Fruit fly (Drosophila melanogaster): ENCODE results near the gene comm3.

The comm3 gene

DNA sequence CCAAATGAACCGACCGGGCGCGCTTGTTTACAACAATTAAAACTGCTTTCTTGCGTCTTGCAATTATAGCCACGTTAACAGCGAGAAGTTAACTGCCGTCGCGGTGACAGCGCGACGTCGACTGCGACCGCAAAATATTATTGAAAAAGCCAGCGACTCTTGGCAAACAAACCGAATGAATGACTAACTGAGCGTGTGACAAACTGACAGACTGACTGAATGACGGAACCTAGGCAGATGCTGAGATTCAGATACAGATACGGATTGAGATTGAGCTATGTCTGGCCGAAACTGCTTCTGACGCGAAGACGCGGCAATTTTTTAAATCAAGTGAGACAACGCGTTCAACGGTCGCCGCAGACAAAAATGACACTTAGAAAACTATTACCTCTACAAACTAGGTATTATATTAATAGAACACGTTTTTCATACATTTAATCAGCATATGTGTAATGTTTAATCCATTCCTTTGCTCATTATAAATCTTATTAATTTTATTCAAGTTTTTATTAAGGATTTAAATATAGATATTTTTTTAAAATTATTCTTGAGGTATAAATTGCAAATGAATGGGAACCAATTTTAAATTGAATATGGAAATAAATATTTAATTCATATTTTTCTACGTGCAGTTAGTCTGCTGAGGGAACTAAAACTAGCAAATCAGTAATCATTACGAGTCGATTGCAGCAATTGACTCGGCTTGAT, 13.0 kb downstream of the comm3 start (continued):
- TF ChIP-seq CG12659 (GFP tag; optimal IDR thresholded peaks at IDR 0.05), result no peak
- no peak for TF ChIP-seq CG6254 (GFP tag; optimal IDR thresholded peaks at IDR 0.05)
- no peak for TF ChIP-seq Dll (GFP tag; IDR thresholded peaks at IDR 0.05; ENCODE audit: partially characterized antibody)
- TF ChIP-seq CG10654 (GFP tag; optimal IDR thresholded peaks at IDR 0.05), result no peak
- TF ChIP-seq sima (GFP tag; optimal IDR thresholded peaks at IDR 0.05), result no peak
- TF ChIP-seq cwo (GFP tag; optimal IDR thresholded peaks at IDR 0.05), result peak; percentile 31
- TF ChIP-seq BtbVII (GFP tag; optimal IDR thresholded peaks at IDR 0.05), result no peak
- no peak for TF ChIP-seq unpg (GFP tag; optimal IDR thresholded peaks at IDR 0.05)
- TF ChIP-seq HmgZ (tag; optimal IDR thresholded peaks at IDR 0.05), result no peak
- peak; percentile 11 for TF ChIP-seq CG8924 (tag; optimal IDR thresholded peaks at IDR 0.05)
- no peak for TF ChIP-seq ken (GFP tag; IDR thresholded peaks at IDR 0.05)
- TF ChIP-seq CG7357 (GFP tag; IDR thresholded peaks at IDR 0.05), result no peak
- TF ChIP-seq D19A (tag; optimal IDR thresholded peaks at IDR 0.05), result no peak
- no peak for TF ChIP-seq CG7963 (GFP tag; IDR thresholded peaks at IDR 0.05; ENCODE audit: partially characterized antibody)
- no peak for TF ChIP-seq Dip3 (GFP tag; optimal IDR thresholded peaks at IDR 0.05)
- no peak for TF ChIP-seq CG14860 (GFP tag; IDR thresholded peaks at IDR 0.05; ENCODE audit: partially characterized antibody)
- TF ChIP-seq Mrtf (GFP tag; IDR thresholded peaks at IDR 0.05), result no peak
- TF ChIP-seq NK7.1 (GFP tag; optimal IDR thresholded peaks at IDR 0.05), result no peak
- peak; percentile 13 for TF ChIP-seq CG15269 (tag; optimal IDR thresholded peaks at IDR 0.05)
- peak in 1 of 2 experiments; percentile 29 for TF ChIP-seq Hr51 (GFP tag; optimal IDR thresholded peaks at IDR 0.05)
- TF ChIP-seq CG6272 (GFP tag; IDR thresholded peaks at IDR 0.05), result no peak
- TF ChIP-seq CG12942 (GFP tag; optimal IDR thresholded peaks at IDR 0.05), result no peak
- peak; percentile 21 for TF ChIP-seq CG7556 (GFP tag; optimal IDR thresholded peaks at IDR 0.05)
- TF ChIP-seq CG8388 (GFP tag; optimal IDR thresholded peaks at IDR 0.05), result no peak
- TF ChIP-seq CG6654 (GFP tag; optimal IDR thresholded peaks at IDR 0.05), result no peak
- peak; percentile 57 for TF ChIP-seq CG2678 (tag; optimal IDR thresholded peaks at IDR 0.05)
- no peak for TF ChIP-seq ro (GFP tag; IDR thresholded peaks at IDR 0.05)
- peak; percentile 4 for TF ChIP-seq CG18599 (GFP tag; optimal IDR thresholded peaks at IDR 0.05)
- TF ChIP-seq sug (tag; optimal IDR thresholded peaks at IDR 0.05), result peak; percentile 10
- no peak for TF ChIP-seq CG10147 (GFP tag; optimal IDR thresholded peaks at IDR 0.05)
- TF ChIP-seq klu (GFP tag; IDR thresholded peaks at IDR 0.05), result no peak
- TF ChIP-seq D (optimal IDR thresholded peaks at IDR 0.05), result no peak
- no peak for TF ChIP-seq D (GFP tag; optimal IDR thresholded peaks at IDR 0.05)
- no peak for TF ChIP-seq CG31224 (GFP tag; IDR thresholded peaks at IDR 0.05)
- TF ChIP-seq Dbx (GFP tag; IDR thresholded peaks at IDR 0.05), result no peak
- TF ChIP-seq CG9876 (GFP tag; optimal IDR thresholded peaks at IDR 0.05), result no peak
- no peak for TF ChIP-seq run (tag; optimal IDR thresholded peaks at IDR 0.05)
- no peak for TF ChIP-seq CG3065 (GFP tag; optimal IDR thresholded peaks at IDR 0.05)
- TF ChIP-seq inv (GFP tag; IDR thresholded peaks at IDR 0.05; ENCODE audit: partially characterized antibody), result no peak
- TF ChIP-seq gem (tag; optimal IDR thresholded peaks at IDR 0.05), result peak; percentile 50
- peak; percentile 2 for TF ChIP-seq CoRest (tag; optimal IDR thresholded peaks at IDR 0.05)
- TF ChIP-seq CG6175 (GFP tag; IDR thresholded peaks at IDR 0.05), result no peak
- no peak for TF ChIP-seq psq (GFP tag; optimal IDR thresholded peaks at IDR 0.05)
- TF ChIP-seq CG34422 (GFP tag; IDR thresholded peaks at IDR 0.05), result no peak
- TF ChIP-seq dysf (GFP tag; IDR thresholded peaks at IDR 0.05), result no peak
- TF ChIP-seq sisA (GFP tag; IDR thresholded peaks at IDR 0.05), result no peak
- no peak for TF ChIP-seq fd3F (GFP tag; optimal IDR thresholded peaks at IDR 0.05)
- no peak for TF ChIP-seq crp (GFP tag; optimal IDR thresholded peaks at IDR 0.05)
- TF ChIP-seq sd (tag; optimal IDR thresholded peaks at IDR 0.05), result no peak
- TF ChIP-seq CG11093 (GFP tag; IDR thresholded peaks at IDR 0.05), result no peak
